Worm (Caenorhabditis elegans): ENCODE measurements around the gene C08E3.13.
"Not testable (repeated sequence)": the region's sequence is repeated elsewhere in the genome, so short reads cannot be mapped to it uniquely, and the experiment has no call there.

C08E3.13 gene

ce11 chrII:1646199-1646598, 14.1 kb upstream of the C08E3.13 start, which contains the start of gene ZC204.17:
ZC204.17 (minus strand) TSS chrII:1646299.
- no peak for TF ChIP-seq unc-62 (GFP tag; optimal IDR thresholded peaks at IDR 0.05)

- TF ChIP-seq unc-62 (GFP tag; optimal IDR thresholded peaks at IDR 0.05): no peak
Measured at ce11 chrII:1644777-1645348, 12.7 kb upstream of the C08E3.13 start, which contains the start of gene ZC204.6. ZC204.6 (minus strand) TSS chrII:1644827.

ce11 chrII:1640496-1640895, 8.4 kb upstream of the C08E3.13 start, which contains the start of gene srh-72:
srh-72 (minus strand) TSS chrII:1640596.
- TF ChIP-seq unc-62 (GFP tag; optimal IDR thresholded peaks at IDR 0.05): no peak

ce11 chrII:1636392-1636791, 4.3 kb upstream of the C08E3.13 start, which contains the start of gene srg-20:
srg-20 (plus strand) TSS chrII:1636692.
- TF ChIP-seq unc-62 (GFP tag; optimal IDR thresholded peaks at IDR 0.05): not testable (repeated sequence)

ce11 chrII:1635969-1636368, 3.9 kb upstream of the C08E3.13 start:
- TF ChIP-seq unc-62 (GFP tag; optimal IDR thresholded peaks at IDR 0.05): no peak

ce11 chrII:1633490-1633889, 1.4 kb upstream of the C08E3.13 start, which contains the start of gene C08E3.1:
C08E3.1 (plus strand) TSS chrII:1633790.
- TF ChIP-seq unc-62 (GFP tag; optimal IDR thresholded peaks at IDR 0.05): not testable (repeated sequence)

- TF ChIP-seq unc-62 (GFP tag; optimal IDR thresholded peaks at IDR 0.05): not testable (repeated sequence)
Measured at ce11 chrII:1627783-1628182, 4.3 kb downstream of the C08E3.13 start, which contains the start of gene C08E3.15. C08E3.15 (minus strand) TSS chrII:1627883.

ce11 chrII:1625666-1626065, 6.5 kb downstream of the C08E3.13 start, which contains the start of gene C08E3.14:
C08E3.14 (plus strand) TSS chrII:1625966.
- TF ChIP-seq unc-62 (GFP tag; optimal IDR thresholded peaks at IDR 0.05): no peak

ce11 chrII:1624572-1624971, 7.5 kb downstream of the C08E3.13 start, which contains the start of gene fbxa-160:
fbxa-160 (minus strand) TSS chrII:1624672.
- TF ChIP-seq unc-62 (GFP tag; optimal IDR thresholded peaks at IDR 0.05): no peak

- TF ChIP-seq unc-62 (GFP tag; optimal IDR thresholded peaks at IDR 0.05): no peak
Measured at ce11 chrII:1621795-1622194, 10.3 kb downstream of the C08E3.13 start.

ce11 chrII:1621180-1621579, 10.9 kb downstream of the C08E3.13 start, which contains the start of gene fbxa-158:
fbxa-158 (minus strand) TSS chrII:1621280.
- no peak for TF ChIP-seq unc-62 (GFP tag; optimal IDR thresholded peaks at IDR 0.05)

ce11 chrII:1618948-1619347, 13.2 kb downstream of the C08E3.13 start, which contains the start of gene fbxa-166:
fbxa-166 (minus strand) TSS chrII:1619048.
- TF ChIP-seq unc-62 (GFP tag; optimal IDR thresholded peaks at IDR 0.05): no peak

- no peak for TF ChIP-seq unc-62 (GFP tag; optimal IDR thresholded peaks at IDR 0.05)
Measured at ce11 chrII:1616382-1616781, 15.7 kb downstream of the C08E3.13 start, which contains the start of gene fbxa-165. fbxa-165 (minus strand) TSS chrII:1616482.

- TF ChIP-seq unc-62 (GFP tag; optimal IDR thresholded peaks at IDR 0.05): no peak
Measured at ce11 chrII:1613972-1614371, 18.1 kb downstream of the C08E3.13 start, which contains the start of gene fbxa-164. fbxa-164 (minus strand) TSS chrII:1614072.

- no peak for TF ChIP-seq unc-62 (GFP tag; optimal IDR thresholded peaks at IDR 0.05)
Measured at ce11 chrII:1610630-1611029, 21.5 kb downstream of the C08E3.13 start, which contains the start of gene fbxa-163. fbxa-163 (minus strand) TSS chrII:1610730.

ce11 chrII:1608915-1609314, 23.2 kb downstream of the C08E3.13 start:
- TF ChIP-seq unc-62 (GFP tag; optimal IDR thresholded peaks at IDR 0.05): no peak

ce11 chrII:1607575-1607974, 24.5 kb downstream of the C08E3.13 start:
- no peak for TF ChIP-seq unc-62 (GFP tag; optimal IDR thresholded peaks at IDR 0.05)

Measured in whole organism, dauer.